Worm (Caenorhabditis elegans) whole organism, early embryonic: ENCODE data around the gene F42F12.11.

Experiments used
- F13C5.2 ChIP-seq: sonication (generic microtip); optimal IDR thresholded peaks from 2 replicates; lab custom pipeline; 2017; ENCODE audit warnings: mild to moderate bottlenecking, missing genetic modification characterization, inconsistent platforms, missing compliant biosample characterization
- aly-1 ChIP-seq: sonication (generic microtip); optimal IDR thresholded peaks from 2 replicates; lab custom pipeline; 2016; ENCODE audit warnings: missing genetic modification characterization, missing compliant biosample characterization
- ama-1 ChIP-seq: fragments of 150-350 bp; optimal IDR thresholded peaks from 2 replicates; lab custom pipeline; 2014
- ceh-36 ChIP-seq: sonication (generic microtip); optimal IDR thresholded peaks from 2 replicates; lab custom pipeline; 2016; ENCODE audit warnings: missing genetic modification characterization, inconsistent platforms, missing compliant biosample characterization
- ets-7 ChIP-seq: sonication (generic microtip); optimal IDR thresholded peaks from 2 replicates; lab custom pipeline; 2016; ENCODE audit warnings: missing genotype, missing genetic modification characterization, missing compliant biosample characterization
- flt-1 ChIP-seq: fragments of 200-800 bp; sonication (Bioruptor generic); IDR thresholded peaks from 2 replicates; pipeline ENCODE4 v1.3.6; 2022; ENCODE audit warnings: missing genetic modification characterization, missing compliant biosample characterization
- hmbx-1 ChIP-seq: sonication (generic microtip); optimal IDR thresholded peaks from 2 replicates; lab custom pipeline; 2016; ENCODE audit warnings: mild to moderate bottlenecking, missing genetic modification characterization, missing compliant biosample characterization
- hmg-4 ChIP-seq: fragments of 200-800 bp; sonication (Bioruptor generic); optimal IDR thresholded peaks from 2 replicates; lab custom pipeline; 2018; ENCODE audit warnings: mild to moderate bottlenecking, missing genetic modification characterization, missing compliant biosample characterization
- pes-1 ChIP-seq: fragments of 200-800 bp; sonication (Bioruptor generic); IDR thresholded peaks from 2 replicates; pipeline ENCODE4 v1.3.6; 2022; ENCODE audit warnings: missing genetic modification reagents, missing genetic modification characterization, missing compliant biosample characterization
- scrt-1 ChIP-seq: fragments of 200-800 bp; sonication (Bioruptor generic); IDR thresholded peaks from 2 replicates; pipeline ENCODE4 v1.3.6; 2022; ENCODE audit warnings: missing genetic modification characterization, missing compliant biosample characterization
- sea-1 ChIP-seq: fragments of 200-800 bp; sonication (Bioruptor generic); conservative IDR thresholded peaks from 2 replicates; pipeline ENCODE4 v1.3.6; 2022; ENCODE audit warnings: missing genetic modification characterization, missing compliant biosample characterization
- tbx-11 ChIP-seq: fragments of 200-800 bp; sonication (Bioruptor generic); IDR thresholded peaks from 2 replicates; pipeline ENCODE4 v1.3.6; 2022; ENCODE audit warnings: missing genetic modification characterization, missing compliant biosample characterization
- tbx-37 ChIP-seq: fragments of 200-800 bp; sonication (Bioruptor generic); conservative IDR thresholded peaks from 2 replicates; pipeline ENCODE4 v1.3.6; 2022; ENCODE audit warnings: missing genetic modification reagents, missing genetic modification characterization, missing compliant biosample characterization

ce11 chrX:12371321-12371720, 24.5 kb downstream of the F42F12.11 start, which contains the start of gene rif-1.2:
- TF ChIP-seq ama-1 (lab: Kevin White, UChicago) (no peak), flt-1 (GFP tag; lab: Robert Waterston, UW) (no peak), hmbx-1 (tag; lab: Kevin White, UChicago) (no peak), tbx-37 (GFP tag; lab: Robert Waterston, UW) (no peak), ceh-36 (tag; lab: Kevin White, UChicago) (no peak), aly-1 (tag; lab: Kevin White, UChicago) (no peak), scrt-1 (GFP tag; lab: Robert Waterston, UW) (no peak), pes-1 (GFP tag; lab: Robert Waterston, UW) (no peak), hmg-4 (GFP tag; lab: Kevin White, UChicago) (no peak), F13C5.2 (no peak), tbx-11 (GFP tag; lab: Robert Waterston, UW) (no peak), sea-1 (GFP tag; lab: Robert Waterston, UW) (no peak), ets-7 (tag; lab: Kevin White, UChicago) (no peak)
